Worm (Caenorhabditis elegans): ENCODE measurements around the gene rps-21.

The rps-21 gene

ce11 chrIII:7159246-7159645 lies 30.2 kb downstream of the rps-21 start:
- no peak for TF ChIP-seq ztf-29 (GFP tag; IDR thresholded peaks at IDR 0.05)
- no peak for TF ChIP-seq flt-1 (GFP tag; IDR thresholded peaks at IDR 0.05)
- no peak for TF ChIP-seq T22C8.4 (GFP tag; IDR thresholded peaks at IDR 0.05)
- TF ChIP-seq cog-1 (tag; optimal IDR thresholded peaks at IDR 0.05) = no peak
- TF ChIP-seq klf-2 (GFP tag; conservative IDR thresholded peaks at IDR 0.05) = no peak
- TF ChIP-seq tab-1 (GFP tag; IDR thresholded peaks at IDR 0.05) = no peak
- TF ChIP-seq med-1 (GFP tag; optimal IDR thresholded peaks at IDR 0.05; ENCODE audit: insufficient read depth) = no peak
- TF ChIP-seq ref-1 (GFP tag; conservative IDR thresholded peaks at IDR 0.05) = no peak
- TF ChIP-seq ztf-23 (GFP tag; IDR thresholded peaks at IDR 0.05) = no peak

DNA sequence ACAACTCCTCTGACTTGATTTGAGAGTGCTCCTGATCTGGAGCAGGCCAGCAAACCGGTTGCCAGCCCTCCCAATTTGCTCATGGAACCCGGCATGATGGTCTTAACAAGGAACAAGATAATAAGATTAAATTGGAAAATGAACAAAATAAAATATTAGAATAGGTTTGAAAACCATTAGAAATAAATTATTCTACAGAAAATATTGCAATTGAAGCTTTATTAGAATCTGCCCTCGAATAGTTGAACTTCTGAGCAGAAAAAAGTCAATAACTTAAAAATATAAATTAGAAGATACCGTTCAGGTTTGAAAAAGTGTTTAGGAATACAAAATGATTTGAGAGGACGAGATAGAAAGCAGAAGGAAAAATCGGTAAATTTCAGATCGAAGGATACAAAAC lies 30.7 kb downstream of the rps-21 start, which contains the start of gene nuo-4:
TSS of gene nuo-4 (minus strand) at position 101 of the 400 bp plus-strand sequence.
- no peak for TF ChIP-seq med-1 (GFP tag; optimal IDR thresholded peaks at IDR 0.05; ENCODE audit: insufficient read depth)
- TF ChIP-seq tab-1 (GFP tag; IDR thresholded peaks at IDR 0.05) = no peak
- 0 out of 2 replicates have a peak, but pooled peaks have one; percentile 38 for TF ChIP-seq flt-1 (GFP tag; IDR thresholded peaks at IDR 0.05)
- no peak for TF ChIP-seq ztf-23 (GFP tag; IDR thresholded peaks at IDR 0.05)
- no peak for TF ChIP-seq klf-2 (GFP tag; conservative IDR thresholded peaks at IDR 0.05)

ce11 chrIII:7155631-7156030 lies 33.8 kb downstream of the rps-21 start:
- peak; percentile 69; the same call in 1 of the 2 replicates for TF ChIP-seq ztf-23 (GFP tag; IDR thresholded peaks at IDR 0.05)
- TF ChIP-seq flt-1 (GFP tag; IDR thresholded peaks at IDR 0.05) = peak; percentile 73; the same call in 1 of the 2 replicates
- TF ChIP-seq cog-1 (tag; optimal IDR thresholded peaks at IDR 0.05) = peak; percentile 82
- no peak for TF ChIP-seq med-1 (GFP tag; optimal IDR thresholded peaks at IDR 0.05; ENCODE audit: insufficient read depth)

- no peak for TF ChIP-seq ztf-23 (GFP tag; IDR thresholded peaks at IDR 0.05)
- TF ChIP-seq med-1 (GFP tag; optimal IDR thresholded peaks at IDR 0.05; ENCODE audit: insufficient read depth) = no peak
- no peak for TF ChIP-seq flt-1 (GFP tag; IDR thresholded peaks at IDR 0.05)
- no peak for TF ChIP-seq tab-1 (GFP tag; IDR thresholded peaks at IDR 0.05)
- no peak for TF ChIP-seq klf-2 (GFP tag; conservative IDR thresholded peaks at IDR 0.05)
- TF ChIP-seq ztf-29 (GFP tag; IDR thresholded peaks at IDR 0.05) = no peak
- no peak for TF ChIP-seq T22C8.4 (GFP tag; IDR thresholded peaks at IDR 0.05)
- TF ChIP-seq cog-1 (tag; optimal IDR thresholded peaks at IDR 0.05) = no peak
- TF ChIP-seq ref-1 (GFP tag; conservative IDR thresholded peaks at IDR 0.05) = no peak
Observed at ce11 chrIII:7154526-7154925, 34.9 kb downstream of the rps-21 start.

ce11 chrIII:7153747-7154238 lies 35.6 kb downstream of the rps-21 start, which contains the start of gene ogt-1:
Gene ogt-1, minus strand, starts transcription at chrIII:7153797.
- TF ChIP-seq klf-2 (GFP tag; conservative IDR thresholded peaks at IDR 0.05) (no peak), ztf-29 (GFP tag; IDR thresholded peaks at IDR 0.05) (peak; percentile 69; the same call in 1 of the 2 replicates), ztf-23 (GFP tag; IDR thresholded peaks at IDR 0.05) (peak; percentile 57; the same call in 1 of the 2 replicates), cog-1 (tag; optimal IDR thresholded peaks at IDR 0.05) (peak; percentile 47)

DNA sequence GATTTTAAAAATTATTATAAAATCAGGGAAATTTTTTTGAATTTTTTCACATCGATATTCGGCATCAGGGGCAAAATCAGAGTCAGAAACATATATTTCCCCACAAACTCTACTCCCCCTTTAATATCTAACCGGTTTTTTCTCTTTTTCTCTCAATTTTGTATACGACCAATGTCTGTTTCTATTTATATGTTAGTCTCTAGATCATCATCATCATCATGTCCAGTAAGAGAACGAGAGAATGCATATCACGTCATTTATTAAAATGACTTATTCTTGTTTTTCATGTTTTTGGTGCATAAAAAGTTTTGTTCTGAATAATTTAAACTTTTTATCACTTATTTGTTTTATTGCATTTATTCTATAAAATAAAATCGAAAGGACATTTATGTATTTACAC lies 36.9 kb downstream of the rps-21 start:
- no peak for TF ChIP-seq cog-1 (tag; optimal IDR thresholded peaks at IDR 0.05)
- no peak for TF ChIP-seq ref-1 (GFP tag; conservative IDR thresholded peaks at IDR 0.05)
- TF ChIP-seq ztf-29 (GFP tag; IDR thresholded peaks at IDR 0.05) = no peak
- TF ChIP-seq tab-1 (GFP tag; IDR thresholded peaks at IDR 0.05) = no peak
- TF ChIP-seq klf-2 (GFP tag; conservative IDR thresholded peaks at IDR 0.05) = no peak
- no peak for TF ChIP-seq T22C8.4 (GFP tag; IDR thresholded peaks at IDR 0.05)
- no peak for TF ChIP-seq ztf-23 (GFP tag; IDR thresholded peaks at IDR 0.05)

- TF ChIP-seq flt-1 (GFP tag; IDR thresholded peaks at IDR 0.05) (no peak), ztf-23 (GFP tag; IDR thresholded peaks at IDR 0.05) (no peak), T22C8.4 (GFP tag; IDR thresholded peaks at IDR 0.05) (no peak), ref-1 (GFP tag; conservative IDR thresholded peaks at IDR 0.05) (no peak), klf-2 (GFP tag; conservative IDR thresholded peaks at IDR 0.05) (no peak), cog-1 (tag; optimal IDR thresholded peaks at IDR 0.05) (no peak), med-1 (GFP tag; optimal IDR thresholded peaks at IDR 0.05; ENCODE audit: insufficient read depth) (no peak), ztf-29 (GFP tag; IDR thresholded peaks at IDR 0.05) (no peak), tab-1 (GFP tag; IDR thresholded peaks at IDR 0.05) (no peak)
Observed at ce11 chrIII:7150162-7150561, 39.3 kb downstream of the rps-21 start.

- TF ChIP-seq ref-1 (GFP tag; conservative IDR thresholded peaks at IDR 0.05) (no peak), cog-1 (tag; optimal IDR thresholded peaks at IDR 0.05) (no peak), klf-2 (GFP tag; conservative IDR thresholded peaks at IDR 0.05) (no peak), T22C8.4 (GFP tag; IDR thresholded peaks at IDR 0.05) (no peak), ztf-29 (GFP tag; IDR thresholded peaks at IDR 0.05) (no peak), ztf-23 (GFP tag; IDR thresholded peaks at IDR 0.05) (no peak), tab-1 (GFP tag; IDR thresholded peaks at IDR 0.05) (no peak), flt-1 (GFP tag; IDR thresholded peaks at IDR 0.05) (no peak), med-1 (GFP tag; optimal IDR thresholded peaks at IDR 0.05; ENCODE audit: insufficient read depth) (no peak)
Observed at ce11 chrIII:7148191-7148590, 41.2 kb downstream of the rps-21 start.

DNA sequence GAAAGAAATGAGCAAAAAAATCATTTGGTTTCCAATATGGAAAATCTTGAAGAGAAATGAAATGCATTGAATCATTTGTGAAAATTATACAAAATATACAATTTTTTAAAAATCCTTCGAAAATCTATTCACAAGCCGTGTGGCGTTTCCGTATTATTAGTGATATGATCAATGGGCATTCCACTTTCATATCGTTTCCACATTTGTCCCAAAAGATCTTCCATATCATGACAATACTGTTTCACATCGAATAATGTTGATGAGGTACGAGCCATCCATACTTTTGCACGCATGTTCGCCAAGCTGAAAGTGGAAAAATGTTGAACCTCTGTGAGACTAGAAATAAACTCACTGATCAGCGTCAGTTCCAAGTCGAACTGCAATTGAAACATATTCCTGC lies 43.1 kb downstream of the rps-21 start:
- TF ChIP-seq med-1 (GFP tag; optimal IDR thresholded peaks at IDR 0.05; ENCODE audit: insufficient read depth) (no peak), tab-1 (GFP tag; IDR thresholded peaks at IDR 0.05) (no peak), klf-2 (GFP tag; conservative IDR thresholded peaks at IDR 0.05) (no peak), ztf-23 (GFP tag; IDR thresholded peaks at IDR 0.05) (no peak)

DNA sequence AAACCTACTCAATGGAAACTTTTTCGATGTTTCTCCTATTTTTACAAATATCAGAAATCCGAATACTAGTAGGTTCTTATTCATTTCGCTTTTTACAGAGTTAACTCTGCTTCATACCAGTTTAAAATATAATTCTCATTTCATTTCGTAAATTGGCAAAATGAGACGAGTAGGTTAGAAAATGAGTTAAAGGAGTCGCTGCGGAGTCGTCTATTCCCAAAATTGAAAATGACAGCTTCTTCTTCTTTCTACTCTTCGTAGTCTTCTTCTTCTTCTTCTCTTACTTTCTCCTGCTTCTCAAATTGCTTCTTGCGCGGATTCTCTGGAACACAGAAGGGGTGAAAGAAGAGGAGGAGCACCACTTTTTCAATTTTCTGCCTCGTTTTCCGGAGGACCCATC lies 44.7 kb downstream of the rps-21 start, which contains the start of gene glr-2:
TSS of gene glr-2 (minus strand) at position 211 of the 400 bp plus-strand sequence.
- no peak for TF ChIP-seq klf-2 (GFP tag; conservative IDR thresholded peaks at IDR 0.05)
- TF ChIP-seq tab-1 (GFP tag; IDR thresholded peaks at IDR 0.05) = no peak
- no peak for TF ChIP-seq T22C8.4 (GFP tag; IDR thresholded peaks at IDR 0.05)
- no peak for TF ChIP-seq flt-1 (GFP tag; IDR thresholded peaks at IDR 0.05)
- 0 out of 2 replicates have a peak, but pooled peaks have one; percentile 48 for TF ChIP-seq ztf-23 (GFP tag; IDR thresholded peaks at IDR 0.05)
